Worm (Caenorhabditis elegans): ENCODE results near the gene clec-130.

ce11 chrII:3573255-3573654 is at the start of gene clec-130:
- TF ChIP-seq efl-1 (GFP tag; optimal IDR thresholded peaks at IDR 0.05) (no peak), cebp-2 (GFP tag; IDR thresholded peaks at IDR 0.05) (no peak), lag-1 (GFP tag; IDR thresholded peaks at IDR 0.05) (no peak), atf-7 (tag; optimal IDR thresholded peaks at IDR 0.05) (no peak), snpc-4 (GFP tag; optimal IDR thresholded peaks at IDR 0.05) (no peak), snpc-4 (tag; optimal IDR thresholded peaks at IDR 0.05) (no peak), gei-17 (GFP tag; optimal IDR thresholded peaks at IDR 0.05) (no peak), ztf-3 (GFP tag; optimal IDR thresholded peaks at IDR 0.05) (no peak)

Data from whole organism, young adult.